Worm (Caenorhabditis elegans): ENCODE results near the gene H27A22.1.

Gene H27A22.1

ce11 chrV:10640977-10641376 is 38.6 kb downstream of the H27A22.1 start:
- TF ChIP-seq zip-11 (GFP tag; IDR thresholded peaks at IDR 0.05) (no peak), aha-1 (tag) (peak; percentile 73), mes-2 (tag; optimal IDR thresholded peaks at IDR 0.05; ENCODE audit: poor library complexity, severe bottlenecking) (no peak), fkh-10 (GFP tag; optimal IDR thresholded peaks at IDR 0.05) (peak; percentile 29), hif-1 (tag; optimal IDR thresholded peaks at IDR 0.05) (no peak), unc-62 (GFP tag; optimal IDR thresholded peaks at IDR 0.05 in 1 of 2) (peak in 1 of 2 experiments; percentile 51), unc-62 (tag; optimal IDR thresholded peaks at IDR 0.05) (no peak), nhr-28 (tag; optimal IDR thresholded peaks at IDR 0.05) (no peak), attf-4 (tag; optimal IDR thresholded peaks at IDR 0.05) (no peak)

- TF ChIP-seq zip-11 (GFP tag; IDR thresholded peaks at IDR 0.05) = no peak
- no peak for TF ChIP-seq skn-1 (tag; optimal IDR thresholded peaks at IDR 0.05)
- TF ChIP-seq fkh-10 (GFP tag; optimal IDR thresholded peaks at IDR 0.05) = no peak
- TF ChIP-seq ceh-20 (GFP tag; IDR thresholded peaks at IDR 0.05) = no peak
- TF ChIP-seq mdt-29 (GFP tag; IDR thresholded peaks at IDR 0.05) = no peak
- TF ChIP-seq lin-13 (GFP tag; optimal IDR thresholded peaks at IDR 0.05) = no peak
- TF ChIP-seq F44E2.7 (GFP tag; IDR thresholded peaks at IDR 0.05) = no peak
- no peak for TF ChIP-seq Y105C5A.15 (GFP tag; IDR thresholded peaks at IDR 0.05)
- no peak for TF ChIP-seq nhr-11 (tag; optimal IDR thresholded peaks at IDR 0.05)
- TF ChIP-seq attf-4 (tag; optimal IDR thresholded peaks at IDR 0.05) = no peak
- no peak for TF ChIP-seq hlh-30 (tag; optimal IDR thresholded peaks at IDR 0.05; ENCODE audit: insufficient read depth)
- no peak for TF ChIP-seq unc-39 (tag; optimal IDR thresholded peaks at IDR 0.05)
- no peak for TF ChIP-seq madf-5 (GFP tag; IDR thresholded peaks at IDR 0.05)
- no peak for TF ChIP-seq tag-97 (GFP tag; IDR thresholded peaks at IDR 0.05)
- TF ChIP-seq Y48G9A.11 (GFP tag; IDR thresholded peaks at IDR 0.05) = no peak
- no peak for TF ChIP-seq rbr-2 (tag; optimal IDR thresholded peaks at IDR 0.05)
- TF ChIP-seq zfp-2 (tag; optimal IDR thresholded peaks at IDR 0.05) = no peak
- TF ChIP-seq ceh-32 (tag; optimal IDR thresholded peaks at IDR 0.05; ENCODE audit: poor library complexity) = no peak
- no peak for TF ChIP-seq ceh-44 (GFP tag; IDR thresholded peaks at IDR 0.05)
These were observed 44.8 kb downstream of the H27A22.1 start, which contains the start of the genes C32C4.3 and C32C4.16 for ce11 chrV:10647043-10647611. TSS of gene C32C4.3 (minus strand) at chrV:10647143. TSS of gene C32C4.16 (plus strand) at chrV:10647561.

ce11 chrV:10648146-10648545 is 45.8 kb downstream of the H27A22.1 start, which contains the start of gene aqp-6:
TSS of gene aqp-6 (plus strand) at chrV:10648446.
- TF ChIP-seq nhr-42 (GFP tag; IDR thresholded peaks at IDR 0.05) (no peak), tag-97 (GFP tag; IDR thresholded peaks at IDR 0.05) (no peak), ceh-82 (tag; optimal IDR thresholded peaks at IDR 0.05) (no peak), lin-1 (GFP tag; IDR thresholded peaks at IDR 0.05) (no peak), Y75B8A.6 (GFP tag; IDR thresholded peaks at IDR 0.05) (no peak), attf-4 (tag; optimal IDR thresholded peaks at IDR 0.05) (no peak)

- no peak for TF ChIP-seq daf-19 (GFP tag; conservative IDR thresholded peaks at IDR 0.05)
- TF ChIP-seq nhr-111 (GFP tag; optimal IDR thresholded peaks at IDR 0.05) = no peak
- TF ChIP-seq ceh-44 (GFP tag; IDR thresholded peaks at IDR 0.05) = no peak
- TF ChIP-seq rbr-2 (tag; optimal IDR thresholded peaks at IDR 0.05) = no peak
- TF ChIP-seq T20F7.1 (GFP tag; optimal IDR thresholded peaks at IDR 0.05) = no peak
- TF ChIP-seq fos-1 (tag; optimal IDR thresholded peaks at IDR 0.05) = no peak
- no peak for TF ChIP-seq R02D3.7 (tag; optimal IDR thresholded peaks at IDR 0.05)
- TF ChIP-seq madf-5 (GFP tag; IDR thresholded peaks at IDR 0.05) = no peak
- TF ChIP-seq mxl-2 (GFP tag; conservative IDR thresholded peaks at IDR 0.05) = no peak
- TF ChIP-seq lin-13 (GFP tag; optimal IDR thresholded peaks at IDR 0.05) = no peak
- TF ChIP-seq mxl-3 (GFP tag; optimal IDR thresholded peaks at IDR 0.05) = no peak
- TF ChIP-seq ceh-82 (tag; optimal IDR thresholded peaks at IDR 0.05) = no peak
- no peak for TF ChIP-seq nhr-28 (tag; optimal IDR thresholded peaks at IDR 0.05)
These were observed 51.8 kb downstream of the H27A22.1 start, which contains the start of gene ugt-35 for ce11 chrV:10654165-10654564. TSS of gene ugt-35 (minus strand) at chrV:10654265.
